Worm (Caenorhabditis elegans): Measurements from ENCODE around the gene C16C4.18.
"Not testable (repeated sequence)": the region's sequence is repeated elsewhere in the genome, so short reads cannot be mapped to it uniquely, and the experiment has no call there.

C16C4.18 gene

ce11 chrII:1861285-1861793, at the start of gene C16C4.18:
Gene C16C4.18, minus strand, starts transcription at chrII:1861335.
- TF ChIP-seq syd-9, ahr-1, hlh-15 (tag; optimal IDR thresholded peaks at IDR 0.05): not testable (repeated sequence)

- TF ChIP-seq fkh-10 (GFP tag; optimal IDR thresholded peaks at IDR 0.05) = no peak
- TF ChIP-seq sdc-2 (tag; optimal IDR thresholded peaks at IDR 0.05) = no peak
- no peak for TF ChIP-seq ceh-31 (tag; optimal IDR thresholded peaks at IDR 0.05)
Observed at ce11 chrII:1905104-1905503, 44.0 kb upstream of the C16C4.18 start, which contains the start of gene math-22. Gene math-22, plus strand, starts transcription at chrII:1905404.

- TF ChIP-seq unc-55 (GFP tag; optimal IDR thresholded peaks at IDR 0.05) = no peak
- TF ChIP-seq mec-3 (tag; optimal IDR thresholded peaks at IDR 0.05; ENCODE audit: borderline replicate concordance) = no peak
- TF ChIP-seq F13H6.1 (tag; optimal IDR thresholded peaks at IDR 0.05) = no peak
- TF ChIP-seq C08G9.2 (tag; optimal IDR thresholded peaks at IDR 0.05) = no peak
- no peak for TF ChIP-seq nhr-232 (tag; optimal IDR thresholded peaks at IDR 0.05)
- no peak for TF ChIP-seq elt-4 (tag; optimal IDR thresholded peaks at IDR 0.05)
- TF ChIP-seq sdc-2 (tag; optimal IDR thresholded peaks at IDR 0.05) = no peak
- TF ChIP-seq fkh-6 (tag; optimal IDR thresholded peaks at IDR 0.05) = no peak
- no peak for TF ChIP-seq pat-9 (tag; optimal IDR thresholded peaks at IDR 0.05)
- TF ChIP-seq hlh-6 (tag; optimal IDR thresholded peaks at IDR 0.05) = no peak
- no peak for TF ChIP-seq eyg-1 (tag; optimal IDR thresholded peaks at IDR 0.05)
- no peak for TF ChIP-seq ttx-3 (tag; optimal IDR thresholded peaks at IDR 0.05)
- TF ChIP-seq ceh-18 (tag; optimal IDR thresholded peaks at IDR 0.05) = no peak
- no peak for TF ChIP-seq C38D4.7 (GFP tag; optimal IDR thresholded peaks at IDR 0.05)
- no peak for TF ChIP-seq ceh-14 (tag; optimal IDR thresholded peaks at IDR 0.05)
- no peak for TF ChIP-seq pqm-1 (tag; optimal IDR thresholded peaks at IDR 0.05)
- no peak for TF ChIP-seq lim-6 (tag; optimal IDR thresholded peaks at IDR 0.05)
Observed at ce11 chrII:1901981-1902380, 40.8 kb upstream of the C16C4.18 start, which contains the start of gene math-23. Gene math-23, plus strand, starts transcription at chrII:1902281.

- TF ChIP-seq zip-5 (tag; optimal IDR thresholded peaks at IDR 0.05) (no peak), pha-2 (tag; optimal IDR thresholded peaks at IDR 0.05) (no peak), tbx-2 (tag; optimal IDR thresholded peaks at IDR 0.05) (no peak), ceh-34 (tag; optimal IDR thresholded peaks at IDR 0.05) (no peak), hlh-15 (tag; optimal IDR thresholded peaks at IDR 0.05) (no peak), syd-9 (tag; optimal IDR thresholded peaks at IDR 0.05) (no peak), Y22D7AL.16 (tag; optimal IDR thresholded peaks at IDR 0.05) (no peak), mec-3 (tag; optimal IDR thresholded peaks at IDR 0.05; ENCODE audit: borderline replicate concordance) (no peak), madf-2 (tag; optimal IDR thresholded peaks at IDR 0.05) (no peak)
Observed at ce11 chrII:1899934-1900333, 38.8 kb upstream of the C16C4.18 start, which contains the start of gene math-24. Gene math-24, plus strand, starts transcription at chrII:1900234.

ce11 chrII:1897936-1898335, 36.8 kb upstream of the C16C4.18 start, which contains the start of gene C46F9.6:
Gene C46F9.6, plus strand, starts transcription at chrII:1898236.
- TF ChIP-seq ceh-24 (tag; optimal IDR thresholded peaks at IDR 0.05) (no peak), ceh-48 (tag; optimal IDR thresholded peaks at IDR 0.05) (no peak), K02D7.2 (tag; optimal IDR thresholded peaks at IDR 0.05) (no peak), zip-5 (tag; optimal IDR thresholded peaks at IDR 0.05) (no peak), ref-2 (tag; optimal IDR thresholded peaks at IDR 0.05) (no peak), nhr-11 (tag; optimal IDR thresholded peaks at IDR 0.05) (no peak), hlh-30 (tag; optimal IDR thresholded peaks at IDR 0.05; ENCODE audit: insufficient read depth) (no peak), pat-9 (tag; optimal IDR thresholded peaks at IDR 0.05) (no peak), hlh-13 (GFP tag; optimal IDR thresholded peaks at IDR 0.05) (no peak), pros-1 (tag; optimal IDR thresholded peaks at IDR 0.05) (no peak), fax-1 (tag; optimal IDR thresholded peaks at IDR 0.05) (no peak), tbx-7 (tag; optimal IDR thresholded peaks at IDR 0.05) (no peak), pag-3 (tag; optimal IDR thresholded peaks at IDR 0.05; ENCODE audit: borderline replicate concordance) (no peak), C38D4.7 (GFP tag; optimal IDR thresholded peaks at IDR 0.05) (no peak), ceh-18 (tag; optimal IDR thresholded peaks at IDR 0.05) (no peak), elt-4 (tag; optimal IDR thresholded peaks at IDR 0.05) (no peak), ztf-16 (tag; optimal IDR thresholded peaks at IDR 0.05) (no peak), fkh-6 (tag; optimal IDR thresholded peaks at IDR 0.05) (no peak)

Measured in whole organism, late embryonic.